Worm (Caenorhabditis elegans) whole organism, L3 larva: Measurements from ENCODE around the gene T16D1.1.

ENCODE experiments used
- R02D3.7 ChIP-seq: fragments of 150-350 bp; optimal IDR thresholded peaks from 2 replicates; lab custom pipeline; 2014; ENCODE audit warnings: missing biosample characterization, missing genetic modification characterization
- aly-2 ChIP-seq: fragments of 150-350 bp; optimal IDR thresholded peaks from 2 replicates; lab custom pipeline; 2014; ENCODE audit warnings: missing biosample characterization, missing genetic modification characterization
- ama-1 ChIP-seq: fragments of 150-350 bp; optimal IDR thresholded peaks from 2 replicates; lab custom pipeline; 2018
- ceh-28 ChIP-seq: fragments of 150-350 bp; optimal IDR thresholded peaks from 2 replicates; lab custom pipeline; 2014; ENCODE audit warnings: missing biosample characterization, missing genetic modification reagents, missing genetic modification characterization
- ceh-82 ChIP-seq: fragments of 150-350 bp; optimal IDR thresholded peaks from 2 replicates; lab custom pipeline; 2014; ENCODE audit warnings: missing biosample characterization, missing genetic modification characterization
- ceh-9 ChIP-seq: sonication (generic microtip); optimal IDR thresholded peaks from 2 replicates; lab custom pipeline; 2018; ENCODE audit warnings: missing biosample characterization, missing genetic modification characterization
- daf-12 ChIP-seq: fragments of 150-350 bp; optimal IDR thresholded peaks from 2 replicates; lab custom pipeline; 2014; ENCODE audit warnings: missing biosample characterization, missing genetic modification reagents, missing genetic modification characterization
- egl-5 ChIP-seq: fragments of 150-350 bp; optimal IDR thresholded peaks from 2 replicates; lab custom pipeline; 2017; ENCODE audit warnings: missing biosample characterization, missing genetic modification reagents, missing genetic modification characterization, inconsistent platforms
- elt-1 ChIP-seq: fragments of 150-350 bp; optimal IDR thresholded peaks from 2 replicates; lab custom pipeline; 2014; ENCODE audit warnings: missing biosample characterization, missing genetic modification characterization
- elt-2 ChIP-seq: sonication (generic microtip); optimal IDR thresholded peaks from 2 replicates; lab custom pipeline; 2016; ENCODE audit warnings: missing genetic modification reagents, mild to moderate bottlenecking, missing genetic modification characterization, missing compliant biosample characterization
- elt-3 ChIP-seq, 3 experiments: fragments of 150-350 bp in 1 of 3; sonication (generic microtip) in 2 of 3; optimal IDR thresholded peaks; 2 replicates in 2 of 3; 4 replicates in 1 of 3; lab custom pipeline; 2014 to 2017; ENCODE audit warnings: missing biosample characterization in 3 of 3, missing genetic modification characterization in 3 of 3
- eor-1 ChIP-seq, 2 experiments: fragments of 150-350 bp; optimal IDR thresholded peaks; 2 replicates each; lab custom pipeline; 2014 to 2018; ENCODE audit warnings: missing biosample characterization in 2 of 2, missing genetic modification characterization in 2 of 2
- fkh-10 ChIP-seq: sonication (generic microtip); optimal IDR thresholded peaks from 2 replicates; lab custom pipeline; 2017; ENCODE audit warnings: missing biosample characterization, missing genetic modification reagents, missing genetic modification characterization
- fkh-2 ChIP-seq: fragments of 150-350 bp; optimal IDR thresholded peaks from 2 replicates; lab custom pipeline; 2014; ENCODE audit warnings: missing biosample characterization, missing genetic modification reagents, missing genetic modification characterization
- fos-1 ChIP-seq: fragments of 150-350 bp; optimal IDR thresholded peaks from 2 replicates; lab custom pipeline; 2014; ENCODE audit warnings: missing biosample characterization, missing genetic modification characterization
- hmg-11 ChIP-seq: sonication (generic microtip); optimal IDR thresholded peaks from 2 replicates; lab custom pipeline; 2016; ENCODE audit warnings: missing genetic modification characterization, missing compliant biosample characterization
- jun-1 ChIP-seq: fragments of 150-350 bp; optimal IDR thresholded peaks from 2 replicates; lab custom pipeline; 2014; ENCODE audit warnings: missing biosample characterization, missing genetic modification reagents, missing genetic modification characterization
- lin-15B ChIP-seq: fragments of 150-350 bp; optimal IDR thresholded peaks from 2 replicates; lab custom pipeline; 2014; ENCODE audit warnings: missing biosample characterization, missing genetic modification characterization
- lin-39 ChIP-seq: fragments of 150-350 bp; optimal IDR thresholded peaks from 2 replicates; lab custom pipeline; 2018; ENCODE audit warnings: missing biosample characterization, missing genetic modification reagents, missing genetic modification characterization
- lsy-12 ChIP-seq: sonication (generic microtip); optimal IDR thresholded peaks from 2 replicates; lab custom pipeline; 2016; ENCODE audit warnings: mild to moderate bottlenecking, missing genetic modification characterization, missing compliant biosample characterization
- mml-1 ChIP-seq: fragments of 150-350 bp; sonication (generic microtip); optimal IDR thresholded peaks from 3 replicates; lab custom pipeline; 2014; ENCODE audit warnings: missing biosample characterization, missing genetic modification characterization
- nfya-1 ChIP-seq: sonication (generic microtip); optimal IDR thresholded peaks from 2 replicates; lab custom pipeline; 2017; ENCODE audit warnings: missing genetic modification characterization, mild to moderate bottlenecking, missing compliant biosample characterization, antibody characterized with exemption, moderate library complexity; ENCODE audit not compliant: insufficient read depth
- nhr-11 ChIP-seq: fragments of 150-350 bp; optimal IDR thresholded peaks from 2 replicates; lab custom pipeline; 2014; ENCODE audit warnings: missing biosample characterization, missing genetic modification characterization
- nhr-12 ChIP-seq: fragments of 150-350 bp; optimal IDR thresholded peaks from 2 replicates; lab custom pipeline; 2014; ENCODE audit warnings: missing biosample characterization, missing genetic modification characterization
- nhr-23 ChIP-seq: fragments of 150-350 bp; optimal IDR thresholded peaks from 2 replicates; lab custom pipeline; 2014; ENCODE audit warnings: missing biosample characterization, missing genetic modification reagents, missing genetic modification characterization
- nhr-25 ChIP-seq: sonication (generic microtip); optimal IDR thresholded peaks from 2 replicates; lab custom pipeline; 2017; ENCODE audit warnings: missing biosample characterization, missing genetic modification characterization
- nhr-43 ChIP-seq: sonication (generic microtip); optimal IDR thresholded peaks from 2 replicates; lab custom pipeline; 2016; ENCODE audit warnings: mild to moderate bottlenecking, missing genetic modification characterization, missing compliant biosample characterization; ENCODE audit not compliant: poor library complexity, severe bottlenecking
- nhr-67 ChIP-seq: fragments of 150-350 bp; optimal IDR thresholded peaks from 2 replicates; lab custom pipeline; 2014; ENCODE audit warnings: missing biosample characterization, missing genetic modification characterization
- nhr-76 ChIP-seq: fragments of 150-350 bp; sonication (generic microtip); optimal IDR thresholded peaks from 5 replicates; lab custom pipeline; 2014; ENCODE audit warnings: missing biosample characterization, missing genetic modification characterization
- nhr-77 ChIP-seq: fragments of 150-350 bp; optimal IDR thresholded peaks from 2 replicates; lab custom pipeline; 2014; ENCODE audit warnings: missing biosample characterization, missing genetic modification characterization
- pha-4 ChIP-seq: fragments of 150-350 bp; optimal IDR thresholded peaks from 2 replicates; lab custom pipeline; 2014; ENCODE audit warnings: missing biosample characterization, missing genetic modification reagents, missing genetic modification characterization
- pqm-1 ChIP-seq: fragments of 150-350 bp; optimal IDR thresholded peaks from 2 replicates; lab custom pipeline; 2017; ENCODE audit warnings: missing biosample characterization, missing genetic modification characterization, inconsistent platforms
- sea-2 ChIP-seq: fragments of 150-350 bp; sonication (generic microtip); optimal IDR thresholded peaks from 4 replicates; lab custom pipeline; 2014; ENCODE audit warnings: missing biosample characterization, missing genetic modification reagents, missing genetic modification characterization
- skn-1 ChIP-seq: fragments of 150-350 bp; optimal IDR thresholded peaks from 2 replicates; lab custom pipeline; 2014; ENCODE audit warnings: missing biosample characterization, missing genetic modification characterization
- snpc-4 ChIP-seq: fragments of 150-350 bp; optimal IDR thresholded peaks from 2 replicates; lab custom pipeline; 2014; ENCODE audit warnings: missing biosample characterization, missing genetic modification characterization
- tbx-2 ChIP-seq: sonication (generic microtip); optimal IDR thresholded peaks from 2 replicates; lab custom pipeline; 2016; ENCODE audit warnings: mild to moderate bottlenecking, missing genetic modification characterization, missing compliant biosample characterization
- unc-39 ChIP-seq: sonication (generic microtip); optimal IDR thresholded peaks from 4 replicates; lab custom pipeline; 2017; ENCODE audit warnings: missing biosample characterization, missing genetic modification characterization
- unc-62 ChIP-seq: fragments of 150-350 bp; sonication (generic microtip); optimal IDR thresholded peaks from 4 replicates; lab custom pipeline; 2014; ENCODE audit warnings: missing biosample characterization, missing genetic modification reagents, missing genetic modification characterization
- zag-1 ChIP-seq: fragments of 150-350 bp; optimal IDR thresholded peaks from 2 replicates; lab custom pipeline; 2014; ENCODE audit warnings: missing biosample characterization, missing genetic modification characterization
- ztf-11 ChIP-seq: fragments of 150-350 bp; optimal IDR thresholded peaks from 2 replicates; lab custom pipeline; 2014; ENCODE audit warnings: missing biosample characterization, missing genetic modification characterization
- ztf-4 ChIP-seq: fragments of 150-350 bp; optimal IDR thresholded peaks from 2 replicates; lab custom pipeline; 2014; ENCODE audit warnings: missing biosample characterization, missing genetic modification characterization

T16D1.1 gene

ce11 chrII:5282192-5282591 is 40.7 kb upstream of the T16D1.1 start, which contains the start of gene pmt-1:
pmt-1 (minus strand) TSS chrII:5282523.
- TF ChIP-seq daf-12: no peak
- no peak for TF ChIP-seq nhr-25 (tag; lab: Kevin White, UChicago)
- no peak for TF ChIP-seq ztf-4 (tag; lab: Kevin White, UChicago)
- TF ChIP-seq lin-15B (tag; lab: Kevin White, UChicago): no peak
- no peak for TF ChIP-seq elt-3 (tag; optimal IDR thresholded peaks at IDR 0.05; lab: Kevin White, UChicago)
- no peak for TF ChIP-seq sea-2 (GFP tag; lab: Kevin White, UChicago)
- TF ChIP-seq nhr-12 (tag; lab: Kevin White, UChicago): no peak
- TF ChIP-seq jun-1: peak; percentile 28
- TF ChIP-seq mml-1 (tag; lab: Kevin White, UChicago): no peak
- no peak for TF ChIP-seq nhr-67 (tag; lab: Kevin White, UChicago)
- no peak for TF ChIP-seq skn-1 (tag; lab: Kevin White, UChicago)
- TF ChIP-seq zag-1 (tag; lab: Kevin White, UChicago): no peak
- peak; percentile 11 for TF ChIP-seq nfya-1
- TF ChIP-seq ceh-9: no peak
- peak; percentile 12 for TF ChIP-seq nhr-23 (tag; lab: Kevin White, UChicago)
- TF ChIP-seq ceh-82 (tag; lab: Kevin White, UChicago): no peak
- no peak for TF ChIP-seq lin-39 (tag; lab: Kevin White, UChicago)
- no peak for TF ChIP-seq snpc-4 (tag; lab: Kevin White, UChicago)
- TF ChIP-seq unc-62: no peak
- peak; percentile 2 for TF ChIP-seq lsy-12 (tag; lab: Kevin White, UChicago)
- no peak for TF ChIP-seq nhr-76
- TF ChIP-seq nhr-77 (tag; lab: Kevin White, UChicago): no peak
- TF ChIP-seq nhr-11 (tag; lab: Kevin White, UChicago): no peak
- TF ChIP-seq fos-1 (tag; lab: Kevin White, UChicago): no peak
- peak; percentile 71 for TF ChIP-seq nhr-43 (tag; lab: Kevin White, UChicago)
- TF ChIP-seq unc-39 (tag; lab: Kevin White, UChicago): no peak
- peak; percentile 78 for TF ChIP-seq elt-2
- no peak for TF ChIP-seq fkh-10 (GFP tag; lab: Kevin White, UChicago)
- TF ChIP-seq egl-5 (tag; lab: Kevin White, UChicago): no peak
- no peak for TF ChIP-seq pha-4
- TF ChIP-seq eor-1 (tag; optimal IDR thresholded peaks at IDR 0.05; lab: Kevin White, UChicago): no peak
- TF ChIP-seq fkh-2 (tag; lab: Kevin White, UChicago): no peak
- no peak for TF ChIP-seq tbx-2
- TF ChIP-seq elt-1 (tag; lab: Kevin White, UChicago): no peak
- TF ChIP-seq pqm-1 (tag; lab: Kevin White, UChicago): peak; percentile 43
- TF ChIP-seq ama-1: no peak
- no peak for TF ChIP-seq ztf-11
- TF ChIP-seq hmg-11 (tag; lab: Kevin White, UChicago): no peak
- TF ChIP-seq ceh-28 (tag; lab: Kevin White, UChicago): no peak
- no peak for TF ChIP-seq aly-2
- TF ChIP-seq R02D3.7 (tag; lab: Kevin White, UChicago): no peak
- TF ChIP-seq, all 47 proteins: peak for 7

- peak; percentile 5 for TF ChIP-seq nhr-43 (tag; lab: Kevin White, UChicago)
- TF ChIP-seq elt-2: peak; percentile 97
- peak; percentile 62 for TF ChIP-seq jun-1
- no peak for TF ChIP-seq fos-1 (tag; lab: Kevin White, UChicago)
- TF ChIP-seq ceh-28 (tag; lab: Kevin White, UChicago): peak; percentile 27
- TF ChIP-seq pqm-1 (tag; lab: Kevin White, UChicago): peak; percentile 71
Measured at ce11 chrII:5281137-5281536, 39.7 kb upstream of the T16D1.1 start.

- TF ChIP-seq ama-1: peak; percentile 80
- no peak for TF ChIP-seq ztf-11
- peak; percentile 28 for TF ChIP-seq pqm-1 (tag; lab: Kevin White, UChicago)
- peak; percentile 53 for TF ChIP-seq elt-2
- TF ChIP-seq, all 47 proteins: peak for 3
Measured at ce11 chrII:5277780-5278179, 36.3 kb upstream of the T16D1.1 start.
